Fruit fly (Drosophila melanogaster) whole organism, wandering third instar larva: ENCODE data around the gene Usp10.

ENCODE experiments used
- Abd-B ChIP-seq: fragments of >200 bp; optimal IDR thresholded peaks from 2 replicates; lab custom pipeline; 2017; ENCODE audit warnings: missing biosample characterization, missing genetic modification characterization
- CG32264 ChIP-seq: fragments of 200-800 bp; sonication (Bioruptor generic); optimal IDR thresholded peaks from 2 replicates; lab custom pipeline; 2016; ENCODE audit warnings: missing biosample characterization, missing genetic modification characterization
- CG9705 ChIP-seq: fragments of 200-800 bp; sonication (Bioruptor generic); optimal IDR thresholded peaks from 2 replicates; lab custom pipeline; 2018; ENCODE audit warnings: missing biosample characterization, mild to moderate bottlenecking, missing genetic modification characterization
- CrebA ChIP-seq: fragments of 200-800 bp; sonication (Bioruptor generic); optimal IDR thresholded peaks from 2 replicates; lab custom pipeline; 2016; ENCODE audit warnings: missing biosample characterization, mild to moderate bottlenecking, missing genetic modification characterization, borderline replicate concordance
- Dfd ChIP-seq: fragments of >200 bp; optimal IDR thresholded peaks from 2 replicates; lab custom pipeline; 2017; ENCODE audit warnings: missing biosample characterization, missing genetic modification characterization
- Dif ChIP-seq: fragments of 200-275, 200-300 bp; sonication (Bioruptor generic); optimal IDR thresholded peaks from 2 replicates; lab custom pipeline; 2018; ENCODE audit warnings: missing biosample characterization, missing genetic modification characterization; ENCODE audit not compliant: partially characterized antibody
- GATAd ChIP-seq: sonication (Bioruptor generic); optimal IDR thresholded peaks from 2 replicates; lab custom pipeline; 2016; ENCODE audit warnings: missing biosample characterization, missing genetic modification characterization
- HLH106 ChIP-seq: fragments of 200-800 bp; optimal IDR thresholded peaks from 3 replicates; lab custom pipeline; 2019; ENCODE audit warnings: missing biosample characterization, mild to moderate bottlenecking, missing genetic modification characterization, moderate library complexity
- Hnf4 ChIP-seq: fragments of 200-800 bp; sonication (Bioruptor generic); optimal IDR thresholded peaks from 2 replicates; lab custom pipeline; 2016; ENCODE audit warnings: missing biosample characterization, mild to moderate bottlenecking, missing genetic modification characterization
- Hr78 ChIP-seq: fragments of >200 bp; optimal IDR thresholded peaks from 2 replicates; lab custom pipeline; 2017; ENCODE audit warnings: missing biosample characterization, missing genetic modification characterization
- Hr83 ChIP-seq: fragments of 200-300 bp; sonication (Bioruptor generic); optimal IDR thresholded peaks from 2 replicates; lab custom pipeline; 2016; ENCODE audit warnings: missing biosample characterization, mild to moderate bottlenecking, missing genetic modification characterization, moderate library complexity; ENCODE audit not compliant: poor library complexity, severe bottlenecking
- Mio ChIP-seq: sonication (Bioruptor generic); optimal IDR thresholded peaks from 2 replicates; lab custom pipeline; 2016; ENCODE audit warnings: missing biosample characterization, missing genetic modification characterization
- Myc ChIP-seq: fragments of >200 bp; optimal IDR thresholded peaks from 2 replicates; lab custom pipeline; 2017
- N ChIP-seq: fragments of >200 bp; optimal IDR thresholded peaks from 2 replicates; lab custom pipeline; 2018; ENCODE audit warnings: missing biosample characterization, missing external identifiers, missing genetic modification characterization
- OdsH ChIP-seq: fragments of 200-800 bp; sonication (Bioruptor generic); optimal IDR thresholded peaks from 2 replicates; lab custom pipeline; 2016; ENCODE audit warnings: missing biosample characterization, mild to moderate bottlenecking, missing genetic modification characterization
- Rel ChIP-seq, 2 experiments: fragments of 200-800 bp; sonication (Bioruptor generic) in 1 of 2; optimal IDR thresholded peaks; 2 replicates in 1 of 2; 3 replicates in 1 of 2; lab custom pipeline; 2016 to 2019; ENCODE audit warnings: mild to moderate bottlenecking in 2 of 2, missing biosample characterization in 2 of 2, missing genetic modification characterization in 2 of 2, moderate library complexity in 1 of 2
- Sp1 ChIP-seq: fragments of 200-800 bp; sonication (Bioruptor generic); optimal IDR thresholded peaks from 3 replicates; lab custom pipeline; 2019; ENCODE audit warnings: missing biosample characterization, mild to moderate bottlenecking, missing genetic modification characterization, moderate library complexity
- br ChIP-seq: fragments of 200-800 bp; sonication (Bioruptor generic); optimal IDR thresholded peaks from 2 replicates; lab custom pipeline; 2016; ENCODE audit warnings: missing biosample characterization, missing genetic modification characterization
- dmrt93B ChIP-seq: fragments of 200-800 bp; sonication (Bioruptor generic); optimal IDR thresholded peaks from 2 replicates; lab custom pipeline; 2018; ENCODE audit warnings: missing biosample characterization, mild to moderate bottlenecking, missing genetic modification characterization
- dsf ChIP-seq: sonication (Bioruptor generic); optimal IDR thresholded peaks from 2 replicates; lab custom pipeline; 2016; ENCODE audit warnings: missing biosample characterization, missing genetic modification characterization, borderline replicate concordance
- foxo ChIP-seq, 2 experiments: fragments of 200-800 bp; sonication (Bioruptor generic); optimal IDR thresholded peaks; 2 replicates in 1 of 2; 3 replicates in 1 of 2; lab custom pipeline; 2016 to 2017; ENCODE audit warnings: missing biosample characterization in 2 of 2, missing genetic modification characterization in 2 of 2
- fru ChIP-seq: fragments of 200-800 bp; sonication (Bioruptor generic); optimal IDR thresholded peaks from 3 replicates; lab custom pipeline; 2016; ENCODE audit warnings: missing biosample characterization, mild to moderate bottlenecking, missing genetic modification characterization
- jim ChIP-seq: fragments of 175-275, 200-325 bp; sonication (Bioruptor generic); optimal IDR thresholded peaks from 2 replicates; lab custom pipeline; 2016; ENCODE audit warnings: missing biosample characterization, mild to moderate bottlenecking, missing genetic modification characterization
- lola ChIP-seq: fragments of >200 bp; optimal IDR thresholded peaks from 2 replicates; lab custom pipeline; 2017; ENCODE audit warnings: missing biosample characterization, missing genetic modification characterization
- pan ChIP-seq: fragments of >200 bp; optimal IDR thresholded peaks from 2 replicates; lab custom pipeline; 2017
- psq ChIP-seq: fragments of 200-800 bp; sonication (Bioruptor generic); optimal IDR thresholded peaks from 3 replicates; lab custom pipeline; 2017; ENCODE audit warnings: missing biosample characterization, mild to moderate bottlenecking, missing genetic modification characterization, moderate library complexity
- rgr ChIP-seq: fragments of 200-800 bp; sonication (Bioruptor generic); optimal IDR thresholded peaks from 3 replicates; lab custom pipeline; 2016; ENCODE audit warnings: missing biosample characterization, mild to moderate bottlenecking, missing genetic modification characterization
- sage ChIP-seq: fragments of 200-800 bp; sonication (Bioruptor generic); optimal IDR thresholded peaks from 2 replicates; lab custom pipeline; 2016; ENCODE audit warnings: missing biosample characterization, mild to moderate bottlenecking, missing genetic modification characterization
- sv ChIP-seq: fragments of 200-800 bp; sonication (Bioruptor generic); optimal IDR thresholded peaks from 3 replicates; lab custom pipeline; 2016; ENCODE audit warnings: missing biosample characterization, missing genetic modification characterization
- tai ChIP-seq: sonication (Bioruptor generic); optimal IDR thresholded peaks from 2 replicates; lab custom pipeline; 2016; ENCODE audit warnings: missing biosample characterization, missing genetic modification characterization
- usp ChIP-seq: fragments of >200 bp; optimal IDR thresholded peaks from 2 replicates; lab custom pipeline; 2017; ENCODE audit warnings: missing biosample characterization, missing genetic modification characterization
- woc ChIP-seq: sonication (Bioruptor generic); optimal IDR thresholded peaks from 2 replicates; lab custom pipeline; 2016; ENCODE audit warnings: missing biosample characterization, mild to moderate bottlenecking, missing genetic modification characterization

Usp10 gene

dm6 chr3L:832897-833857, 38.5 kb upstream of the Usp10 start, which contains the start of gene Sf3b3:
Gene Sf3b3 (minus strand): TSS chr3L:833385.
- peak; percentile 29 for TF ChIP-seq Sp1 (GFP tag; lab: Kevin White, UChicago)
- peak; percentile 5 for TF ChIP-seq OdsH (GFP tag; lab: Kevin White, UChicago)
- TF ChIP-seq CG9705, result peak; percentile 13
- TF ChIP-seq foxo (GFP tag; optimal IDR thresholded peaks at IDR 0.05; lab: Kevin White, UChicago), result peak in 1 of 2 experiments; percentile 25
- TF ChIP-seq Dfd (GFP tag; lab: Kevin White, UChicago), result no peak
- no peak for TF ChIP-seq pan (lab: Kevin White, UChicago)
- peak; percentile 45 for TF ChIP-seq Myc (lab: Kevin White, UChicago)
- no peak for TF ChIP-seq Rel (GFP tag; optimal IDR thresholded peaks at IDR 0.05; lab: Kevin White, UChicago)
- TF ChIP-seq Rel (tag; optimal IDR thresholded peaks at IDR 0.05; lab: Kevin White, UChicago), result peak; percentile 28
- TF ChIP-seq Abd-B, result no peak
- TF ChIP-seq br (GFP tag; lab: Kevin White, UChicago), result no peak
- TF ChIP-seq Hr83 (GFP tag; lab: Kevin White, UChicago), result no peak
- no peak for TF ChIP-seq psq
- TF ChIP-seq Mio (GFP tag; lab: Kevin White, UChicago), result no peak
- TF ChIP-seq N (GFP tag; lab: Kevin White, UChicago), result no peak
- TF ChIP-seq fru, result no peak
- no peak for TF ChIP-seq GATAd (GFP tag; lab: Kevin White, UChicago)
- no peak for TF ChIP-seq tai (GFP tag; lab: Kevin White, UChicago)
- TF ChIP-seq usp (GFP tag; lab: Kevin White, UChicago), result no peak
- no peak for TF ChIP-seq Hr78 (GFP tag; lab: Kevin White, UChicago)
- TF ChIP-seq lola (GFP tag; lab: Kevin White, UChicago), result no peak
- no peak for TF ChIP-seq dsf (GFP tag; lab: Kevin White, UChicago)
- no peak for TF ChIP-seq CG32264 (GFP tag; lab: Kevin White, UChicago)
- no peak for TF ChIP-seq dmrt93B
- peak; percentile 57 for TF ChIP-seq woc (GFP tag; lab: Kevin White, UChicago)
- no peak for TF ChIP-seq CrebA (GFP tag; lab: Kevin White, UChicago)
- peak; percentile 46 for TF ChIP-seq HLH106 (tag; lab: Kevin White, UChicago)
- TF ChIP-seq Hnf4 (GFP tag; lab: Kevin White, UChicago), result peak; percentile 26
- TF ChIP-seq sage (GFP tag; lab: Kevin White, UChicago), result no peak
- TF ChIP-seq sv (GFP tag; lab: Kevin White, UChicago), result no peak

dm6 chr3L:833878-834277, 37.8 kb upstream of the Usp10 start, which contains the start of gene CG42553:
Gene CG42553 (plus strand): TSS chr3L:834093.
- peak; percentile 13 for TF ChIP-seq Hnf4 (GFP tag; lab: Kevin White, UChicago)
- TF ChIP-seq Dif (GFP tag; lab: Kevin White, UChicago), result no peak
- TF ChIP-seq pan (lab: Kevin White, UChicago), result no peak
- TF ChIP-seq Myc (lab: Kevin White, UChicago), result no peak
- TF ChIP-seq Rel (GFP tag; optimal IDR thresholded peaks at IDR 0.05; lab: Kevin White, UChicago), result no peak
- TF ChIP-seq Rel (tag; optimal IDR thresholded peaks at IDR 0.05; lab: Kevin White, UChicago), result peak; percentile 7
- peak; percentile 78 for TF ChIP-seq woc (GFP tag; lab: Kevin White, UChicago)
- peak; percentile 20 for TF ChIP-seq Hr83 (GFP tag; lab: Kevin White, UChicago)
- TF ChIP-seq Sp1 (GFP tag; lab: Kevin White, UChicago), result no peak

- TF ChIP-seq jim (GFP tag; lab: Kevin White, UChicago) (no peak), Hnf4 (GFP tag; lab: Kevin White, UChicago) (peak; percentile 5), rgr (GFP tag; lab: Kevin White, UChicago) (peak; percentile 23)
Observed at dm6 chr3L:835455-836034, 36.2 kb upstream of the Usp10 start, which contains the start of gene CG42554. Gene CG42554 (plus strand): TSS chr3L:835683.
